Worm (Caenorhabditis elegans) whole organism, L1 larva: Measurements from ENCODE around the gene Y17G9A.4.
A peak's percentile ranks its signal among the peaks of the same experiment; 100 is the strongest.

Experiments
- F16B12.6 ChIP-seq: fragments of 150-350 bp; optimal IDR thresholded peaks from 2 replicates; lab custom pipeline; 2014; ENCODE audit warnings: missing biosample characterization, missing genetic modification characterization
- Y116A8C.19 ChIP-seq: sonication (generic microtip); optimal IDR thresholded peaks from 2 replicates; lab custom pipeline; 2016; ENCODE audit warnings: missing compliant biosample characterization, missing genetic modification characterization, borderline replicate concordance
- alr-1 ChIP-seq: fragments of 200-800 bp; sonication (Bioruptor generic); optimal IDR thresholded peaks from 2 replicates; lab custom pipeline; 2018; ENCODE audit warnings: borderline replicate concordance, mild to moderate bottlenecking, missing genetic modification characterization, missing compliant biosample characterization
- aly-2 ChIP-seq: fragments of 150-350 bp; optimal IDR thresholded peaks from 2 replicates; lab custom pipeline; 2014; ENCODE audit warnings: missing biosample characterization, missing genetic modification characterization
- ceh-63 ChIP-seq: fragments of 200-800 bp; sonication (Bioruptor generic); optimal IDR thresholded peaks from 2 replicates; lab custom pipeline; 2018; ENCODE audit warnings: mild to moderate bottlenecking, missing genetic modification characterization, missing compliant biosample characterization
- ceh-8 ChIP-seq: fragments of 200-800 bp; sonication (Bioruptor generic); optimal IDR thresholded peaks from 2 replicates; lab custom pipeline; 2018; ENCODE audit warnings: mild to moderate bottlenecking, missing genetic modification characterization, moderate library complexity, missing compliant biosample characterization
- ceh-90 ChIP-seq: sonication (generic microtip); optimal IDR thresholded peaks from 2 replicates; lab custom pipeline; 2016; ENCODE audit warnings: missing genetic modification characterization, missing compliant biosample characterization
- ces-1 ChIP-seq: fragments of 150-350 bp; optimal IDR thresholded peaks from 2 replicates; lab custom pipeline; 2014; ENCODE audit warnings: missing biosample characterization, missing genetic modification reagents, missing genetic modification characterization
- efl-3 ChIP-seq: fragments of 200-800 bp; sonication (Bioruptor generic); optimal IDR thresholded peaks from 2 replicates; lab custom pipeline; 2018; ENCODE audit warnings: mild to moderate bottlenecking, missing genetic modification characterization, missing compliant biosample characterization
- elt-2 ChIP-seq: sonication (generic microtip); optimal IDR thresholded peaks from 2 replicates; lab custom pipeline; 2016; ENCODE audit warnings: missing genetic modification characterization, mild to moderate bottlenecking, inconsistent platforms, missing compliant biosample characterization, missing genetic modification reagents
- elt-3 ChIP-seq, 6 experiments: fragments of 150-350 bp in 1 of 6; sonication (generic microtip); optimal IDR thresholded peaks; 2 replicates each; lab custom pipeline; 2017 to 2018; ENCODE audit warnings: missing biosample characterization in 6 of 6, missing genetic modification characterization in 6 of 6, inconsistent platforms in 1 of 6
- ets-5 ChIP-seq: fragments of 200-800 bp; sonication (Bioruptor generic); IDR thresholded peaks from 2 replicates; pipeline ENCODE4 v1.3.6; 2022; ENCODE audit warnings: missing genetic modification characterization, missing compliant biosample characterization
- fos-1 ChIP-seq: fragments of 150-350 bp; optimal IDR thresholded peaks from 2 replicates; lab custom pipeline; 2014; ENCODE audit warnings: missing biosample characterization, missing genetic modification characterization
- hlh-4 ChIP-seq: sonication (generic microtip); optimal IDR thresholded peaks from 2 replicates; lab custom pipeline; 2016; ENCODE audit warnings: mild to moderate bottlenecking, missing genetic modification characterization, missing compliant biosample characterization
- lin-14 ChIP-seq: fragments of 200-800 bp; sonication (Bioruptor generic); optimal IDR thresholded peaks from 2 replicates; lab custom pipeline; 2018; ENCODE audit warnings: mild to moderate bottlenecking, missing genetic modification characterization, moderate library complexity, missing compliant biosample characterization
- lin-35 ChIP-seq, 2 experiments: fragments of 150-350 bp; optimal IDR thresholded peaks; 2 replicates each; lab custom pipeline; 2014; ENCODE audit warnings: missing biosample characterization in 2 of 2, missing genetic modification characterization in 2 of 2, missing genetic modification reagents in 2 of 2
- lin-39 ChIP-seq: fragments of 150-350 bp; optimal IDR thresholded peaks from 2 replicates; lab custom pipeline; 2014; ENCODE audit warnings: missing biosample characterization, missing genetic modification reagents, missing genetic modification characterization
- lir-3 ChIP-seq: sonication (generic microtip); optimal IDR thresholded peaks from 2 replicates; lab custom pipeline; 2016; ENCODE audit warnings: mild to moderate bottlenecking, missing genetic modification characterization, moderate library complexity, missing compliant biosample characterization; ENCODE audit not compliant: poor library complexity
- lsy-2 ChIP-seq, 2 experiments: fragments of 150-350 bp; optimal IDR thresholded peaks; 2 replicates each; lab custom pipeline; 2014; ENCODE audit warnings: missing biosample characterization in 2 of 2, missing genetic modification characterization in 2 of 2
- mdl-1 ChIP-seq, 2 experiments: fragments of 150-350 bp; optimal IDR thresholded peaks; 2 replicates each; lab custom pipeline; 2014 to 2017; ENCODE audit warnings: missing biosample characterization in 2 of 2, missing genetic modification characterization in 2 of 2, inconsistent platforms in 1 of 2
- mef-2 ChIP-seq: fragments of 150-350 bp; optimal IDR thresholded peaks from 2 replicates; lab custom pipeline; 2014; ENCODE audit warnings: missing biosample characterization, missing genetic modification characterization
- mep-1 ChIP-seq: fragments of 150-350 bp; optimal IDR thresholded peaks from 2 replicates; lab custom pipeline; 2014; ENCODE audit warnings: missing biosample characterization, missing genetic modification characterization
- nhr-11 ChIP-seq: fragments of 150-350 bp; optimal IDR thresholded peaks from 2 replicates; lab custom pipeline; 2014; ENCODE audit warnings: missing biosample characterization, missing genetic modification characterization
- nhr-12 ChIP-seq: sonication (generic microtip); optimal IDR thresholded peaks from 2 replicates; lab custom pipeline; 2017; ENCODE audit warnings: missing biosample characterization, missing genetic modification characterization
- nhr-71 ChIP-seq: sonication (generic microtip); optimal IDR thresholded peaks from 2 replicates; lab custom pipeline; 2016; ENCODE audit warnings: mild to moderate bottlenecking, missing genetic modification characterization, moderate library complexity, missing compliant biosample characterization
- nhr-76 ChIP-seq: sonication (generic microtip); optimal IDR thresholded peaks from 2 replicates; lab custom pipeline; 2017; ENCODE audit warnings: missing biosample characterization, missing genetic modification characterization
- nhr-84 ChIP-seq: sonication (generic microtip); optimal IDR thresholded peaks from 2 replicates; lab custom pipeline; 2017; ENCODE audit warnings: missing biosample characterization, missing genetic modification characterization
- nhr-85 ChIP-seq: sonication (generic microtip); peaks from one replicate; lab custom pipeline; 2016; ENCODE audit warnings: missing genetic modification characterization, inconsistent platforms, missing compliant biosample characterization
- nhr-90 ChIP-seq: sonication (generic microtip); optimal IDR thresholded peaks from 2 replicates; lab custom pipeline; 2016; ENCODE audit warnings: mild to moderate bottlenecking, missing genetic modification characterization, missing compliant biosample characterization; ENCODE audit not compliant: poor library complexity
- pag-3 ChIP-seq: sonication (generic microtip); optimal IDR thresholded peaks from 2 replicates; lab custom pipeline; 2017; ENCODE audit warnings: missing genetic modification characterization, mild to moderate bottlenecking, missing compliant biosample characterization, antibody characterized with exemption, borderline replicate concordance; ENCODE audit not compliant: insufficient read depth
- rnt-1 ChIP-seq: sonication (generic microtip); optimal IDR thresholded peaks from 2 replicates; lab custom pipeline; 2016; ENCODE audit warnings: mild to moderate bottlenecking, missing genetic modification characterization, moderate library complexity, missing compliant biosample characterization
- skn-1 ChIP-seq: fragments of 150-350 bp; optimal IDR thresholded peaks from 2 replicates; lab custom pipeline; 2014; ENCODE audit warnings: missing biosample characterization, missing genetic modification characterization
- snu-23 ChIP-seq: sonication (generic microtip); optimal IDR thresholded peaks from 2 replicates; lab custom pipeline; 2016; ENCODE audit warnings: missing genetic modification characterization, missing compliant biosample characterization
- sox-4 ChIP-seq: sonication (generic microtip); optimal IDR thresholded peaks from 2 replicates; lab custom pipeline; 2016; ENCODE audit warnings: missing genetic modification characterization, missing compliant biosample characterization
- unc-130 ChIP-seq: fragments of 150-350 bp; optimal IDR thresholded peaks from 2 replicates; lab custom pipeline; 2017; ENCODE audit warnings: missing biosample characterization, missing genetic modification characterization, inconsistent platforms
- ztf-11 ChIP-seq, 2 experiments: sonication (generic microtip); optimal IDR thresholded peaks; 2 replicates each; lab custom pipeline; 2016 to 2017; ENCODE audit warnings: missing genetic modification characterization in 2 of 2, missing biosample characterization in 1 of 2, missing compliant biosample characterization in 1 of 2
- ztf-4 ChIP-seq: fragments of 150-350 bp; optimal IDR thresholded peaks from 2 replicates; lab custom pipeline; 2014; ENCODE audit warnings: missing biosample characterization, missing genetic modification characterization

Y17G9A.4 gene

ce11 chrIV:4864524-4864923 lies 3.2 kb upstream of the Y17G9A.4 start:
- TF ChIP-seq unc-130 (no peak), nhr-76 (no peak), snu-23 (GFP tag; lab: Kevin White, UChicago) (no peak), sox-4 (tag; lab: Kevin White, UChicago) (no peak), nhr-85 (tag; lab: Kevin White, UChicago) (no peak), lin-14 (GFP tag; lab: Kevin White, UChicago) (no peak), lin-35 (GFP tag; optimal IDR thresholded peaks at IDR 0.05; lab: Kevin White, UChicago) (no peak), aly-2 (tag; lab: Kevin White, UChicago) (no peak), F16B12.6 (no peak)
- TF ChIP-seq, all 84 proteins: peak for 0

- TF ChIP-seq lir-3 (tag; lab: Kevin White, UChicago) (no peak), Y116A8C.19 (no peak), mdl-1 (tag; optimal IDR thresholded peaks at IDR 0.05; lab: Kevin White, UChicago) (no peak), mep-1 (no peak), ceh-63 (GFP tag; lab: Kevin White, UChicago) (no peak), ceh-90 (tag; lab: Kevin White, UChicago) (no peak), nhr-71 (tag; lab: Kevin White, UChicago) (no peak), efl-3 (GFP tag; lab: Kevin White, UChicago) (no peak), nhr-84 (tag; lab: Kevin White, UChicago) (no peak), nhr-12 (no peak)
These were observed 2.8 kb downstream of the Y17G9A.4 start, which contains the start of gene Y17G9A.3 for ce11 chrIV:4858573-4858972. Y17G9A.3 (minus strand) TSS chrIV:4858673.

ce11 chrIV:4856195-4856594 lies 5.2 kb downstream of the Y17G9A.4 start, which contains the start of gene Y17G9A.2:
Y17G9A.2 (minus strand) TSS chrIV:4856295.
- TF ChIP-seq ceh-8 (GFP tag; lab: Kevin White, UChicago) (no peak), elt-3 (tag; optimal IDR thresholded peaks at IDR 0.05; lab: Kevin White, UChicago) (peak in 1 of 6 experiments; percentile 21), snu-23 (GFP tag; lab: Kevin White, UChicago) (no peak), ztf-11 (tag; optimal IDR thresholded peaks at IDR 0.05; lab: Kevin White, UChicago) (no peak), hlh-4 (tag; lab: Kevin White, UChicago) (no peak), skn-1 (no peak), lsy-2 (tag; optimal IDR thresholded peaks at IDR 0.05; lab: Kevin White, UChicago) (no peak)

- TF ChIP-seq lin-39 (tag; lab: Kevin White, UChicago) (no peak), rnt-1 (tag; lab: Kevin White, UChicago) (no peak), elt-2 (tag; lab: Kevin White, UChicago) (no peak), ces-1 (no peak), nhr-11 (tag; lab: Kevin White, UChicago) (no peak), ztf-4 (tag; lab: Kevin White, UChicago) (no peak), ets-5 (GFP tag; lab: Robert Waterston, UW) (no peak), lir-3 (tag; lab: Kevin White, UChicago) (no peak), nhr-90 (no peak), mef-2 (tag; lab: Kevin White, UChicago) (no peak), alr-1 (tag; lab: Kevin White, UChicago) (no peak), elt-3 (tag; optimal IDR thresholded peaks at IDR 0.05; lab: Kevin White, UChicago) (no peak)
These were observed 14.6 kb downstream of the Y17G9A.4 start, which contains the start of gene tat-2 for ce11 chrIV:4846793-4847192. tat-2 (minus strand) TSS chrIV:4846893.

ce11 chrIV:4842030-4842429 lies 19.3 kb downstream of the Y17G9A.4 start:
- TF ChIP-seq ets-5 (GFP tag; lab: Robert Waterston, UW) (no peak), pag-3 (tag; lab: Kevin White, UChicago) (no peak), elt-2 (tag; lab: Kevin White, UChicago) (peak; percentile 48), alr-1 (tag; lab: Kevin White, UChicago) (no peak), fos-1 (tag; lab: Kevin White, UChicago) (no peak)
